Worm (Caenorhabditis elegans): ENCODE results near the gene fnta-1.

Gene fnta-1

DNA sequence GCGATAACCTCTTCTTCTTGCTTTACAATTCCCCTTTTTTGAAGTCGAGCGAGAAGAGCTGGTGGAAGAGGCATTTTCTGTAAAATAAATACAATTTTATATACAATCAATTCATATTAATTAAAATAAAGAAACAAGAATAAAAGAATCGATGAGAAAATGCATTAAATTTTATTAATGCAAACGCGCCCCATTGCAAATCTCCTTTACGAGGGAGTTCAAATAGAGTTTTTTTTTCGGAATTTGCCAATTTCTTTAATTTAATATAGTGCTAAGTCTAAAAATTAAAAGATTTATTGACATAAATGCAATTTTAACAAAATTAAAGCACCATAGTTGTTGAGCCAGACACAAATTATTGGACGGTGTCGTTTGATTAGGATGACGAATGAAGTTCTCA lies 21.5 kb upstream of the fnta-1 start, which contains the start of gene pqbp-1.1 (continued):
- no peak for TF ChIP-seq F57A8.1 (GFP tag; optimal IDR thresholded peaks at IDR 0.05)
- no peak for TF ChIP-seq mes-4 (tag; optimal IDR thresholded peaks at IDR 0.05)
- no peak for TF ChIP-seq F22D6.2 (tag; optimal IDR thresholded peaks at IDR 0.05)
- TF ChIP-seq unc-130 (GFP tag; optimal IDR thresholded peaks at IDR 0.05), result no peak
- TF ChIP-seq F37B4.10 (GFP tag; IDR thresholded peaks at IDR 0.05), result no peak
- TF ChIP-seq hlh-26 (GFP tag; conservative IDR thresholded peaks at IDR 0.05), result no peak
- TF ChIP-seq ceh-91 (GFP tag; IDR thresholded peaks at IDR 0.05), result no peak
- no peak for TF ChIP-seq ama-1 (optimal IDR thresholded peaks at IDR 0.05)
- TF ChIP-seq ama-1 (GFP tag; optimal IDR thresholded peaks at IDR 0.05), result peak in 1 of 2 experiments; percentile 19
- no peak for TF ChIP-seq egrh-3 (GFP tag; IDR thresholded peaks at IDR 0.05)
- TF ChIP-seq lin-35 (GFP tag; optimal IDR thresholded peaks at IDR 0.05), result peak in 1 of 3 experiments; percentile 90
- peak; percentile 32 for TF ChIP-seq lin-40 (tag; optimal IDR thresholded peaks at IDR 0.05)
- TF ChIP-seq lsl-1 (GFP tag; optimal IDR thresholded peaks at IDR 0.05), result no peak
- peak; percentile 79 for TF ChIP-seq lin-54 (GFP tag; optimal IDR thresholded peaks at IDR 0.05)
- no peak for TF ChIP-seq pbrm-1 (GFP tag; IDR thresholded peaks at IDR 0.05)
- TF ChIP-seq attf-6 (GFP tag; IDR thresholded peaks at IDR 0.05), result no peak
- no peak for TF ChIP-seq tbx-9 (tag; optimal IDR thresholded peaks at IDR 0.05; ENCODE audit: borderline replicate concordance)

DNA sequence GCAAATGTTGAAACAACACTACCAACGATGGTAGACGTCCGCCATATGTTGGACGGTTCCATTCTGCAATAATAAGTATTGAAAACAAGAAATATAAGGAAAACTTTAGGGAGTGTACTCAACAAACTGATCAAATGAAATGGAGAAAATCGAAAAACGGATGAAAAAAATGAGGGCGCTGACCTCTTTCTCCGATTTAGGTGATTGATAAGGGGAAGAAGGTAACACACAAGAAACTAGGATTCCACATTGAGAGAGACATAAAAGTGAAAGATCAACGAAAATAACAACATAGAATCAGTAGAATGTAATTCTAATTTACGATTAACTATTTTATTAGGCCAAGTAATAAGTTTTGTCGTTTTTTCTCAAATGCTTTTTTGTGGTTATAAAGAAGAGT lies 19.0 kb upstream of the fnta-1 start, which contains the start of gene dpy-9:
dpy-9 (minus strand) TSS at position 63 of the 400 bp plus-strand sequence.
- TF ChIP-seq T26A5.8 (tag; optimal IDR thresholded peaks at IDR 0.05) (no peak), Y53G8AR.9 (GFP tag; conservative IDR thresholded peaks at IDR 0.05) (no peak)

DNA sequence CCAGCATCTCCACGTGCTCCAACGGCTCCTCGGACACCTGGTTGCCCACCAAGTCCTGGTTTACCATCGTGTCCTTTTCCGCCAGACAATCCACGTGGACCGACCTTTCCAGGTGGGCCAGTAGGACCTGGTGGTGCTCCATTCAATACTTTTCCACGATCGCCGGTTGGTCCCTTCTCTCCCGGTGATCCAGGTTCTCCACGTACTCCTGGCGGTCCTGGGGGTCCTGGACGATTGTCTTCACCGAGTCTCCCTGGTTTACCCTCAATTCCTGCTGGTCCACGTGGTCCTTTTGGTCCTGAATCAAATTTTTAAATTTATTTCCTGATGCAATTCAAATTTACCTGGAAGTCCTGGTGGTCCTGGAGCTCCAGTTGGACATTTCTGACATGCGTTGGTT lies 18.3 kb upstream of the fnta-1 start:
- TF ChIP-seq ceh-58 (GFP tag; IDR thresholded peaks at IDR 0.05) (no peak), zfh-2 (GFP tag; conservative IDR thresholded peaks at IDR 0.05) (peak; percentile 56)

DNA sequence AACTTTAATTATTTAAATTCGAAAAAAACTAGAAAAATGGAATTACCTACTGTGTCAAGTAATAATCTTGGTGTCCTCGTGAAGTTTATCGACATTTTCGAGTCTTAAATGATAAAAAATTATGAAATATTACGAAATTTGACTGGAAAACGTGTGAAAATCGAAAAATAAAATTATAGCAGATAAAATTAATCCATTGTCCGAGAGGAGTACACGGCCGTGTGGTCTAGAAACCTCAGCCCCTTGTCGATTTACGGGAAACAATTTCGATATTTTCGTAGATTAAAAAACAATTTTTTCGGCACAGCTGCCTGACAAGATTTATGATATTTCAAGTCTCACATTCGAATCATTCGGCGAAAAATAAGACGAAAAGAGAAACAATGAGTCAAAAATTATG lies 17.0 kb upstream of the fnta-1 start, which contains the start of gene R02D3.8:
R02D3.8 (minus strand) TSS at position 109 of the 400 bp plus-strand sequence.
- TF ChIP-seq nhr-120 (GFP tag; IDR thresholded peaks at IDR 0.05) (no peak), sdz-38 (tag; optimal IDR thresholded peaks at IDR 0.05) (no peak), ZK185.1 (tag; optimal IDR thresholded peaks at IDR 0.05; ENCODE audit: poor library complexity, severe bottlenecking) (peak; percentile 33), Y67H2A.10 (GFP tag; conservative IDR thresholded peaks at IDR 0.05) (no peak), mcd-1 (GFP tag; IDR thresholded peaks at IDR 0.05) (0 out of 2 replicates have a peak, but pooled peaks have one; percentile 39), xnd-1 (tag; optimal IDR thresholded peaks at IDR 0.05) (no peak), unc-62 (GFP tag; optimal IDR thresholded peaks at IDR 0.05) (no peak), F55B11.4 (tag; optimal IDR thresholded peaks at IDR 0.05; ENCODE audit: borderline replicate concordance, insufficient read depth) (no peak), madf-6 (GFP tag; IDR thresholded peaks at IDR 0.05) (no peak), cebp-1 (GFP tag; IDR thresholded peaks at IDR 0.05) (no peak), cebp-1 (tag; optimal IDR thresholded peaks at IDR 0.05) (peak; percentile 56), nfya-2 (GFP tag; IDR thresholded peaks at IDR 0.05) (no peak), sea-2 (GFP tag; IDR thresholded peaks at IDR 0.05) (no peak), attf-5 (GFP tag; optimal IDR thresholded peaks at IDR 0.05) (peak; percentile 17)

Data from whole organism, young adult.